Worm (Caenorhabditis elegans) whole organism, L1 larva: Measurements from ENCODE around the gene M110.7.

Experiments
- F16B12.6 ChIP-seq: fragments of 150-350 bp; optimal IDR thresholded peaks from 2 replicates; lab custom pipeline; 2014; ENCODE audit warnings: missing biosample characterization, missing genetic modification characterization
- egl-27 ChIP-seq, 2 experiments: fragments of 150-350 bp in 1 of 2; sonication (generic microtip); optimal IDR thresholded peaks; 3 replicates each; lab custom pipeline; 2017 to 2018; ENCODE audit warnings: missing biosample characterization in 2 of 2, missing genetic modification characterization in 2 of 2, missing genetic modification reagents in 2 of 2
- fkh-10 ChIP-seq: sonication (generic microtip); optimal IDR thresholded peaks from 2 replicates; lab custom pipeline; 2017; ENCODE audit warnings: missing biosample characterization, missing genetic modification reagents, missing genetic modification characterization
- lin-13 ChIP-seq: fragments of 150-350 bp; optimal IDR thresholded peaks from 2 replicates; lab custom pipeline; 2014; ENCODE audit warnings: missing biosample characterization, missing genetic modification reagents, missing genetic modification characterization
- lin-35 ChIP-seq, 2 experiments: fragments of 150-350 bp; optimal IDR thresholded peaks; 2 replicates each; lab custom pipeline; 2014; ENCODE audit warnings: missing biosample characterization in 2 of 2, missing genetic modification characterization in 2 of 2, missing genetic modification reagents in 2 of 2
- lir-3 ChIP-seq: sonication (generic microtip); optimal IDR thresholded peaks from 2 replicates; lab custom pipeline; 2016; ENCODE audit warnings: mild to moderate bottlenecking, missing genetic modification characterization, moderate library complexity, missing compliant biosample characterization; ENCODE audit not compliant: poor library complexity
- skn-1 ChIP-seq: fragments of 150-350 bp; optimal IDR thresholded peaks from 2 replicates; lab custom pipeline; 2014; ENCODE audit warnings: missing biosample characterization, missing genetic modification characterization
- snpc-4 ChIP-seq: fragments of 150-350 bp; optimal IDR thresholded peaks from 2 replicates; lab custom pipeline; 2014; ENCODE audit warnings: missing biosample characterization, missing genetic modification characterization
- tbx-2 ChIP-seq: sonication (generic microtip); optimal IDR thresholded peaks from 2 replicates; lab custom pipeline; 2016; ENCODE audit warnings: missing genetic modification characterization, missing compliant biosample characterization
- unc-30 ChIP-seq: sonication (generic microtip); optimal IDR thresholded peaks from 2 replicates; lab custom pipeline; 2017; ENCODE audit warnings: missing biosample characterization, missing genetic modification characterization
- unc-62 ChIP-seq: fragments of 150-350 bp; optimal IDR thresholded peaks from 2 replicates; lab custom pipeline; 2014; ENCODE audit warnings: missing biosample characterization, missing genetic modification reagents, missing genetic modification characterization

DNA sequence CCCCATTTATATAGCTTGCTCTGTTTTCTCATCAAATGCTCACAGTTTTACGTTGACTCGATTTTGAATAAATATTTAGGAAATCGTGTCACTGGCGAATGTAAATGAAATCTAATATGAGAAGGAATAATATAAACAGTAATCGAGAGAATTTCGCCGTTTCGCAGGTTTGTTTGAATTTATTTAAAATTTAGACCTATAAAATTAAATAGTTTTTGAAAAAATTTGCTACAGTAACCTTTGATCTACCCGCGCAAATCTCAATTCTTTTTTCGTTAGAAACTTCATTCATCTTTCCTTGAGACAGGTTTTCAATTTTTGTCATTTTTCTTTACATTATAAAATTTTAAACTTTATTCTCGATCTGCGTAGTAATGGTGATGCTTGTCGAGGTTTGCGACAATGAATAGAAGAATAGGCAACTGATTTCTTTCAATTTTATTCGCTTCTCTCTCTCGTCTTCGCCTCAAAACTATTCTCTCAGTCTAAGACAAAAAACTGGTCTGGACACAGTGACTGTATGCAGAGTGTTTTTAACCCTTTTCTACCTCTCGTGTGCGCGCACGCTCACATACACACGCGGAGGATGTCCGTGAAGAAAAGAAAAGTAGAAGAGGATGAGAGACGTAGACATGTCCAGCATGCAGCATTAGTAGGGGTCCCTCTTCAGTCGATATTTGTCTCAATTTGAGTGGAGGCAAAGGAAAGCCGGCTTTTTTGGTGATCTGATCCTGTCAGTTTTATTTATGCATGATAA, 10.1 kb upstream of the M110.7 start, which contains the start of gene dab-1:
- TF ChIP-seq unc-30 (tag; lab: Kevin White, UChicago) = no peak
- no peak for TF ChIP-seq fkh-10 (GFP tag; lab: Kevin White, UChicago)
- no peak for TF ChIP-seq egl-27 (tag; optimal IDR thresholded peaks at IDR 0.05; lab: Kevin White, UChicago)
- TF ChIP-seq unc-62 (GFP tag; lab: Kevin White, UChicago) = no peak
- TF ChIP-seq F16B12.6 = no peak
- TF ChIP-seq skn-1 (tag; lab: Kevin White, UChicago) = no peak
- peak in 1 of 2 experiments; percentile 58 for TF ChIP-seq lin-35 (GFP tag; optimal IDR thresholded peaks at IDR 0.05; lab: Kevin White, UChicago)
- TF ChIP-seq tbx-2 (tag; lab: Kevin White, UChicago) = peak; percentile 0
- no peak for TF ChIP-seq lin-13 (GFP tag; lab: Kevin White, UChicago)
- TF ChIP-seq snpc-4 = no peak
- no peak for TF ChIP-seq lir-3 (tag; lab: Kevin White, UChicago)
